Worm (Caenorhabditis elegans): ENCODE results near the gene F41G3.21.

The F41G3.21 gene

DNA sequence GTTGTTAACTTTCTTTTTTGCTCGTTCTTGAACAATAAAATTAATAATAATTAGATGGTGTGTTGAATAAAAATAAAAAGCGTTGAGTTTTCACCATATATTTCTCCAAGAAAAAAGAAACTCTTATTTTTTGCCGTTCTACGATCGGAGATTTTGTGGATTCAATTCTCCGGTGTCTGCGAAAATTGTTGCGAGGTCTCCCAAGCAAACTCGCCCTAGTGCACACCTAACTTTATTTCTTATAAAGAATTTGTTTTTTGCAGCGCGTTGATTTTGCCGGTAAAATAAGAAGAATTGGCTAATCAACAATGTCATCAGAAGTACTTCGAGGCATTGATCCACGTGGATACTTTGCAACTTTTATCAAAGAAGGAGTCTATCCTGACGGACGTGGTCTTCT is 11.3 kb downstream of the F41G3.21 start, which contains the start of gene exos-8 (continued):
- TF ChIP-seq C16A3.4 (tag; optimal IDR thresholded peaks at IDR 0.05), result peak; percentile 65
- peak; percentile 22 for TF ChIP-seq fos-1 (tag; optimal IDR thresholded peaks at IDR 0.05)
- TF ChIP-seq aha-1 (tag; optimal IDR thresholded peaks at IDR 0.05), result no peak
- TF ChIP-seq F16B12.6 (tag; optimal IDR thresholded peaks at IDR 0.05), result peak; percentile 24
- TF ChIP-seq egl-13 (tag; optimal IDR thresholded peaks at IDR 0.05), result no peak
- peak; percentile 13 for TF ChIP-seq nhr-90 (tag; optimal IDR thresholded peaks at IDR 0.05; ENCODE audit: poor library complexity)
- peak; percentile 55 for TF ChIP-seq blmp-1 (tag; optimal IDR thresholded peaks at IDR 0.05)
- peak; percentile 9 for TF ChIP-seq hpl-2 (GFP tag; optimal IDR thresholded peaks at IDR 0.05)
- peak in 1 of 2 experiments; percentile 17 for TF ChIP-seq ztf-11 (tag; optimal IDR thresholded peaks at IDR 0.05)
- TF ChIP-seq efl-1 (optimal IDR thresholded peaks at IDR 0.05), result peak; percentile 68 to 76
- TF ChIP-seq efl-1 (GFP tag; optimal IDR thresholded peaks at IDR 0.05 in 1 of 2), result peak; percentile 60 to 95
- no peak for TF ChIP-seq C04F5.9 (tag; optimal IDR thresholded peaks at IDR 0.05)
- peak; percentile 65 for TF ChIP-seq nhr-20 (tag; optimal IDR thresholded peaks at IDR 0.05)
- peak; percentile 28 to 80 for TF ChIP-seq lsy-2 (tag; optimal IDR thresholded peaks at IDR 0.05)
- TF ChIP-seq fkh-10 (GFP tag; optimal IDR thresholded peaks at IDR 0.05), result no peak
- peak; percentile 89 for TF ChIP-seq rnt-1 (tag; optimal IDR thresholded peaks at IDR 0.05)
- TF ChIP-seq skn-1 (tag; optimal IDR thresholded peaks at IDR 0.05), result peak; percentile 6
- peak; percentile 60 for TF ChIP-seq nhr-47 (tag; optimal IDR thresholded peaks at IDR 0.05)
- TF ChIP-seq ceh-8 (GFP tag; optimal IDR thresholded peaks at IDR 0.05), result no peak

DNA sequence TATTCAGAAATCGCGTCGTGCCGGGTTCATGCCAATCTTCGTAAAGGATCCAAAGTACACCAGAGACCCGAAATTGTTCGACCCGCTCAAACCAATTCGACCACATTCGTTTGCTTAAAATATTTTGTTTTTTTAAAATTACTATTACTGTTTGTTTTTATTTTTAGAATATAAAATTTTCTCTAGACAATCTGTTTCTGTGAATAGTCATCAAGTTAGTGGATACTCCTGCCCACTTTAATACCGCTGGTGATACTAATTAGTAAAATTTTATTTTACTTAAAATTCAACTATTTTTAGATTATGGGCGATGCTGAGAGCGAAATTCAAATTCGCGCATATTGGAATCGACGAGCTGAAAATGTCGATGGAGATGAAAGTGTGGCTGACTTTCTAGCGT is 16.1 kb downstream of the F41G3.21 start, which contains the start of gene T14B4.1:
T14B4.1 (plus strand) TSS at position 301 of the 400 bp plus-strand sequence.
- TF ChIP-seq aha-1 (tag; optimal IDR thresholded peaks at IDR 0.05), result no peak
- TF ChIP-seq fkh-8 (tag; optimal IDR thresholded peaks at IDR 0.05), result no peak
- TF ChIP-seq pqm-1 (tag; optimal IDR thresholded peaks at IDR 0.05), result no peak
- TF ChIP-seq elt-2 (tag; optimal IDR thresholded peaks at IDR 0.05), result no peak

DNA sequence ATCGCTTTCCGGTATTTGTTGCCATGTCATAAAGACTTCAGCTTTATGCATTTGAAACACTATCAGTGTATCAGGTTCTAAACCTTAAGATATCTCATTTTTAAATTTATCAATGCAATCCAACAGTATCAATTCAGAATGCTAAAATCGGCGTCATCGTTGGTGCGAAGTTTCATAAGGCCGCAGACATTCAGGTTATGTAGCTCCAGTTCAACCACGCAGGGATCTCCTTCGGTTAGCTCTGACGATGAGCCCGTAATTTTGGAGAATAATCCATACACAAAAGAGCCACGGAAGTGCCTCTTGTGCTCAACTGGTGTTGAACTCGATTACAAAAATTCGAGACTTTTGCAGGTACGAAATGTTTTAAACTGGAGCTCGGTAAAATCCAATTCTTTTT is 16.7 kb downstream of the F41G3.21 start, which contains the start of gene mrps-18.C:
mrps-18.C (plus strand) TSS at position 138 of the 400 bp plus-strand sequence.
- TF ChIP-seq sup-37 (GFP tag; optimal IDR thresholded peaks at IDR 0.05) (no peak), fkh-10 (GFP tag; optimal IDR thresholded peaks at IDR 0.05) (no peak), nhr-11 (tag; optimal IDR thresholded peaks at IDR 0.05) (no peak), ama-1 (optimal IDR thresholded peaks at IDR 0.05) (no peak), nhr-20 (tag; optimal IDR thresholded peaks at IDR 0.05) (no peak), nhr-71 (tag; optimal IDR thresholded peaks at IDR 0.05) (no peak), pag-3 (tag; optimal IDR thresholded peaks at IDR 0.05; ENCODE audit: borderline replicate concordance, insufficient read depth) (no peak), ceh-8 (GFP tag; optimal IDR thresholded peaks at IDR 0.05) (no peak), ztf-11 (tag; optimal IDR thresholded peaks at IDR 0.05) (no peak), hlh-17 (GFP tag; optimal IDR thresholded peaks at IDR 0.05; ENCODE audit: borderline replicate concordance) (no peak), mab-9 (GFP tag; IDR thresholded peaks at IDR 0.05) (no peak), blmp-1 (tag; optimal IDR thresholded peaks at IDR 0.05) (no peak), hpl-2 (GFP tag; optimal IDR thresholded peaks at IDR 0.05) (no peak)

DNA sequence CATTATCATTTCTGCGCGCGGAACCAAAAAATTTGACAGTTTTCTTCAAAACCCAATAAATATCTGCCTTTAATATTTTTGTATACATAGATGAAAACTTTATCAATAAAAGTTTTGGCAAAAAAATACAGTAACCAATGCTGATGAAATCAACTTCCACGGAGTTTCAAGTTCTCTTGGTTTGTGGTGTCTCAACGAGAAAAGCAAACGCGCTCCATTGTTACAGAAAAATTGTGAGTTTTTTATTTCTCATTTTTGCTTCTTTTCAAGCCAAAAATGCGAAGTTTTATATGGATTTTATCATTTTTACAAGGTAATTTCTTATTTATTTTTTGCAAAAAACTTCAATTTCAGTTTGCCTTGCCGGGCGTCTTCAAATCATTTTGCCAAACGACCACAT is 18.1 kb downstream of the F41G3.21 start, which contains the start of gene T14B4.3:
T14B4.3 (plus strand) TSS at position 264 of the 400 bp plus-strand sequence.
- TF ChIP-seq F16B12.6 (tag; optimal IDR thresholded peaks at IDR 0.05) (peak; percentile 46), nhr-71 (tag; optimal IDR thresholded peaks at IDR 0.05) (peak; percentile 73), pax-3 (tag; optimal IDR thresholded peaks at IDR 0.05) (peak; percentile 52), pqm-1 (tag; optimal IDR thresholded peaks at IDR 0.05) (no peak), jun-1 (tag; optimal IDR thresholded peaks at IDR 0.05) (peak; percentile 26), dpl-1 (GFP tag; optimal IDR thresholded peaks at IDR 0.05) (peak; percentile 53 to 72 (median 71)), snpc-4 (tag; optimal IDR thresholded peaks at IDR 0.05) (no peak), ztf-4 (tag; optimal IDR thresholded peaks at IDR 0.05) (no peak), efl-3 (GFP tag; optimal IDR thresholded peaks at IDR 0.05) (no peak), tlp-1 (tag; optimal IDR thresholded peaks at IDR 0.05) (no peak), skn-1 (tag; optimal IDR thresholded peaks at IDR 0.05) (peak; percentile 43), nhr-28 (tag; optimal IDR thresholded peaks at IDR 0.05) (no peak), zag-1 (tag; optimal IDR thresholded peaks at IDR 0.05) (no peak), ceh-82 (tag; optimal IDR thresholded peaks at IDR 0.05) (peak in 2 of 3 experiments; percentile 41 to 64), lin-13 (GFP tag; optimal IDR thresholded peaks at IDR 0.05) (peak; percentile 59), unc-30 (tag; optimal IDR thresholded peaks at IDR 0.05) (no peak), zip-4 (GFP tag; optimal IDR thresholded peaks at IDR 0.05) (no peak), Y116A8C.19 (tag; optimal IDR thresholded peaks at IDR 0.05; ENCODE audit: borderline replicate concordance) (no peak), ztf-11 (tag; optimal IDR thresholded peaks at IDR 0.05) (peak in 1 of 2 experiments; percentile 67), C04F5.9 (tag; optimal IDR thresholded peaks at IDR 0.05) (peak; percentile 4), mef-2 (tag; optimal IDR thresholded peaks at IDR 0.05) (no peak), aha-1 (tag; optimal IDR thresholded peaks at IDR 0.05) (no peak), lsy-2 (tag; optimal IDR thresholded peaks at IDR 0.05) (peak; percentile 68 to 88), isw-1 (GFP tag; IDR thresholded peaks at IDR 0.05) (peak; percentile 32), irx-1 (tag; optimal IDR thresholded peaks at IDR 0.05) (no peak)

Data from whole organism, L1 larva.